Fruit fly (Drosophila melanogaster) Kc167 (cell line): ENCODE results near the gene gish.

ENCODE experiments used
- Myc ChIP-seq: fragments of >200 bp; optimal IDR thresholded peaks from 2 replicates; lab custom pipeline; 2017; ENCODE audit warnings: missing external identifiers
- h ChIP-seq: fragments of >200 bp; optimal IDR thresholded peaks from 3 replicates; lab custom pipeline; 2018; ENCODE audit warnings: missing external identifiers
- psq ChIP-seq: fragments of >200 bp; optimal IDR thresholded peaks from 2 replicates; lab custom pipeline; 2017; ENCODE audit warnings: missing external identifiers
- ttk ChIP-seq: sonication (Bioruptor generic); optimal IDR thresholded peaks from 2 replicates; lab custom pipeline; 2017; ENCODE audit warnings: missing external identifiers

DNA sequence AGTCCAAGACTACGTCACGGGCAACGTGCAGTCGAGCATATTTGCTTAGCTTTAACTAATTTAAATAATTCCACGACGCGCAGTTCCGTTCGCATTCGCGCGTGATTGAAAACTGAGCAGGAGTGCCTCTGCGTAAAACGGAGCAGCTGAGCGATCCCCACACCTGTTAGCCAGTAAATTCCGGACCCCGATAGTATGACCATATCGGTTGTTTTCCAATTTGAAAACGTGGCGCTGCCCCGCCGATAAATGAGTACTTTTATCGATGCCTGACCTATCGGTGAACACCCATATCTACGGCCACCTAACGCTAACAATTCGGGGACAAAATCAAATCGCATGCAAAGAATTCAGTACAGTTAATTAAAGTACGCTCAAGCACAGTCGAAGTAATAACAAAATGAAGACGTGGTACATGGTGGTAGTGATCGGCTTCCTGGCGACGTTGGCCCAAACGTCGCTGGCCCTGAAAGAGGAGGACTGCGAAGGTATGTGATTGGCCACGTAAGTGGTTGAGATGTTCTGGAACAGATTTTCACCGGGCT is 76.9 kb downstream of the gish start, which contains the start of the genes CG14879 and Manf:
- TF ChIP-seq psq = no peak
- TF ChIP-seq Myc (lab: Kevin White, UChicago) = no peak
- no peak for TF ChIP-seq ttk (lab: Kevin White, UChicago)
- TF ChIP-seq h (lab: Kevin White, UChicago) = no peak
